Worm (Caenorhabditis elegans): ENCODE results near the gene Y39B6A.9.

Gene Y39B6A.9

DNA sequence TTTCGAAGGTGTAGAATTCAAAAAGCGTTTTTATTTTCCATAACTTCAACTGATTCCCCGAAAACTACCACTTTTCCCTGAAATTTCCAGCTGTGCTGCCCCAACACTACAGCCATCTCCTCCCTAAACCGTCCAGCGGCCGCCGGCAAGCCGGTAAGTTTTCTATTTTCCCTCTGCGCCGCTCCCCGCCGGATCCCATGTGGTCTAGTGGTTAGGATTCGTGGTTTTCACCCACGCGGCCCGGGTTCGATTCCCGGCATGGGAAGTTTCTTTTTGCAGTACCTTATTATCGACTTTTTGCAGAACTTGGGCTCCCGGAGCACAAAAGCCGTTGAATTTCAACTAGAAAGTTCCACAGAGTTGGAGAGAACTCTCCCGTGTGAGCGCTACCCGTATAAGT, 6.3 kb downstream of the Y39B6A.9 start (continued):
- no peak for TF ChIP-seq dve-1 (tag; optimal IDR thresholded peaks at IDR 0.05; ENCODE audit: insufficient read depth)
- TF ChIP-seq F10B5.3 (tag; optimal IDR thresholded peaks at IDR 0.05) = no peak
- TF ChIP-seq nhr-77 (tag; optimal IDR thresholded peaks at IDR 0.05) = no peak
- no peak for TF ChIP-seq ceh-32 (tag; optimal IDR thresholded peaks at IDR 0.05; ENCODE audit: poor library complexity)
- no peak for TF ChIP-seq R02D3.7 (tag; optimal IDR thresholded peaks at IDR 0.05)
- TF ChIP-seq fos-1 (tag; optimal IDR thresholded peaks at IDR 0.05) = no peak
- TF ChIP-seq mdt-29 (GFP tag; IDR thresholded peaks at IDR 0.05) = no peak
- peak; percentile 23 for TF ChIP-seq rbr-2 (tag; optimal IDR thresholded peaks at IDR 0.05)
- TF ChIP-seq spr-3 (GFP tag; optimal IDR thresholded peaks at IDR 0.05) = no peak
- TF ChIP-seq mxl-3 (GFP tag; optimal IDR thresholded peaks at IDR 0.05) = no peak
- no peak for TF ChIP-seq daf-12 (tag; optimal IDR thresholded peaks at IDR 0.05)
- no peak for TF ChIP-seq hlh-30 (tag; optimal IDR thresholded peaks at IDR 0.05; ENCODE audit: insufficient read depth)
- TF ChIP-seq Y75B8A.6 (GFP tag; IDR thresholded peaks at IDR 0.05) = no peak
- no peak for TF ChIP-seq hlh-11 (tag; optimal IDR thresholded peaks at IDR 0.05)
- no peak for TF ChIP-seq nhr-28 (tag; optimal IDR thresholded peaks at IDR 0.05)
- no peak for TF ChIP-seq nhr-237 (tag; optimal IDR thresholded peaks at IDR 0.05)
- TF ChIP-seq lim-7 (GFP tag; IDR thresholded peaks at IDR 0.05) = no peak
- no peak for TF ChIP-seq tag-97 (GFP tag; IDR thresholded peaks at IDR 0.05)
- TF ChIP-seq ces-1 (GFP tag; optimal IDR thresholded peaks at IDR 0.05) = no peak
- TF ChIP-seq nhr-6 (tag; optimal IDR thresholded peaks at IDR 0.05) = no peak
- TF ChIP-seq daf-19 (GFP tag; conservative IDR thresholded peaks at IDR 0.05) = no peak
- no peak for TF ChIP-seq ztf-7 (tag; optimal IDR thresholded peaks at IDR 0.05)
- peak; percentile 62 for TF ChIP-seq Y48G9A.11 (GFP tag; IDR thresholded peaks at IDR 0.05)
- no peak for TF ChIP-seq nhr-10 (tag; optimal IDR thresholded peaks at IDR 0.05)
- no peak for TF ChIP-seq saeg-2 (GFP tag; IDR thresholded peaks at IDR 0.05)
- no peak for TF ChIP-seq F49E8.2 (tag; optimal IDR thresholded peaks at IDR 0.05; ENCODE audit: borderline replicate concordance)
- TF ChIP-seq daf-8 (GFP tag; IDR thresholded peaks at IDR 0.05) = no peak
- TF ChIP-seq T20F7.1 (GFP tag; optimal IDR thresholded peaks at IDR 0.05) = no peak
- no peak for TF ChIP-seq zfp-3 (GFP tag; conservative IDR thresholded peaks at IDR 0.05)
- TF ChIP-seq hmg-1.1 (GFP tag; IDR thresholded peaks at IDR 0.05) = peak; percentile 60
- TF ChIP-seq mes-2 (tag; optimal IDR thresholded peaks at IDR 0.05; ENCODE audit: poor library complexity, severe bottlenecking) = no peak
- peak; percentile 55 for TF ChIP-seq lin-38 (GFP tag; IDR thresholded peaks at IDR 0.05)
- TF ChIP-seq T26A8.4 (GFP tag; IDR thresholded peaks at IDR 0.05) = no peak
- no peak for TF ChIP-seq mep-1 (tag; optimal IDR thresholded peaks at IDR 0.05)
- no peak; the same call in 1 of the 2 replicates for TF ChIP-seq egl-43 (GFP tag; IDR thresholded peaks at IDR 0.05)
- TF ChIP-seq nhr-42 (GFP tag; IDR thresholded peaks at IDR 0.05) = no peak
- TF ChIP-seq nhr-102 (tag; optimal IDR thresholded peaks at IDR 0.05) = no peak
- no peak for TF ChIP-seq hif-1 (tag; optimal IDR thresholded peaks at IDR 0.05)
- TF ChIP-seq nhr-11 (tag; optimal IDR thresholded peaks at IDR 0.05) = no peak
- no peak for TF ChIP-seq F26F4.8 (GFP tag; conservative IDR thresholded peaks at IDR 0.05)
- TF ChIP-seq ama-1 (optimal IDR thresholded peaks at IDR 0.05) = no peak
- no peak for TF ChIP-seq aha-1 (tag)
- TF ChIP-seq ctbp-1 (GFP tag; IDR thresholded peaks at IDR 0.05) = no peak
- no peak for TF ChIP-seq daf-16 (GFP tag; optimal IDR thresholded peaks at IDR 0.05)
- no peak for TF ChIP-seq daf-16 (tag; optimal IDR thresholded peaks at IDR 0.05)
- TF ChIP-seq nhr-111 (GFP tag; optimal IDR thresholded peaks at IDR 0.05) = no peak
- no peak for TF ChIP-seq dmd-8 (GFP tag; IDR thresholded peaks at IDR 0.05)
- TF ChIP-seq lin-39 (tag; optimal IDR thresholded peaks at IDR 0.05) = no peak
- no peak for TF ChIP-seq nhr-76 (tag; optimal IDR thresholded peaks at IDR 0.05)
- no peak for TF ChIP-seq ZK337.2 (GFP tag; IDR thresholded peaks at IDR 0.05)
- no peak for TF ChIP-seq skn-1 (tag; optimal IDR thresholded peaks at IDR 0.05)
- TF ChIP-seq madf-5 (GFP tag; IDR thresholded peaks at IDR 0.05) = no peak
- no peak for TF ChIP-seq fkh-10 (GFP tag; optimal IDR thresholded peaks at IDR 0.05)
- no peak for TF ChIP-seq zip-2 (tag; optimal IDR thresholded peaks at IDR 0.05)
